Fruit fly (Drosophila melanogaster) whole organism, wandering third instar larva: Measurements from ENCODE around the gene Kmn1.

Experiments
- Abd-B ChIP-seq: fragments of >200 bp; optimal IDR thresholded peaks from 2 replicates; lab custom pipeline; 2017; ENCODE audit warnings: missing biosample characterization, missing genetic modification characterization
- CG32264 ChIP-seq: fragments of 200-800 bp; sonication (Bioruptor generic); optimal IDR thresholded peaks from 2 replicates; lab custom pipeline; 2016; ENCODE audit warnings: missing biosample characterization, missing genetic modification characterization
- CG9705 ChIP-seq: fragments of 200-800 bp; sonication (Bioruptor generic); optimal IDR thresholded peaks from 2 replicates; lab custom pipeline; 2018; ENCODE audit warnings: missing biosample characterization, mild to moderate bottlenecking, missing genetic modification characterization
- CrebA ChIP-seq: fragments of 200-800 bp; sonication (Bioruptor generic); optimal IDR thresholded peaks from 2 replicates; lab custom pipeline; 2016; ENCODE audit warnings: missing biosample characterization, mild to moderate bottlenecking, missing genetic modification characterization, borderline replicate concordance
- Dfd ChIP-seq: fragments of >200 bp; optimal IDR thresholded peaks from 2 replicates; lab custom pipeline; 2017; ENCODE audit warnings: missing biosample characterization, missing genetic modification characterization
- Dif ChIP-seq: fragments of 200-275, 200-300 bp; sonication (Bioruptor generic); optimal IDR thresholded peaks from 2 replicates; lab custom pipeline; 2018; ENCODE audit warnings: missing biosample characterization, missing genetic modification characterization; ENCODE audit not compliant: partially characterized antibody
- GATAd ChIP-seq: sonication (Bioruptor generic); optimal IDR thresholded peaks from 2 replicates; lab custom pipeline; 2016; ENCODE audit warnings: missing biosample characterization, missing genetic modification characterization
- HLH106 ChIP-seq: fragments of 200-800 bp; optimal IDR thresholded peaks from 3 replicates; lab custom pipeline; 2019; ENCODE audit warnings: missing biosample characterization, mild to moderate bottlenecking, missing genetic modification characterization, moderate library complexity
- Hnf4 ChIP-seq: fragments of 200-800 bp; sonication (Bioruptor generic); optimal IDR thresholded peaks from 2 replicates; lab custom pipeline; 2016; ENCODE audit warnings: missing biosample characterization, mild to moderate bottlenecking, missing genetic modification characterization
- Hr78 ChIP-seq: fragments of >200 bp; optimal IDR thresholded peaks from 2 replicates; lab custom pipeline; 2017; ENCODE audit warnings: missing biosample characterization, missing genetic modification characterization
- Hr83 ChIP-seq: fragments of 200-300 bp; sonication (Bioruptor generic); optimal IDR thresholded peaks from 2 replicates; lab custom pipeline; 2016; ENCODE audit warnings: missing biosample characterization, mild to moderate bottlenecking, missing genetic modification characterization, moderate library complexity; ENCODE audit not compliant: poor library complexity, severe bottlenecking
- Jra ChIP-seq: sonication (Bioruptor generic); optimal IDR thresholded peaks from 2 replicates; lab custom pipeline; 2016; ENCODE audit warnings: missing biosample characterization, missing genetic modification characterization
- Mio ChIP-seq: sonication (Bioruptor generic); optimal IDR thresholded peaks from 2 replicates; lab custom pipeline; 2016; ENCODE audit warnings: missing biosample characterization, missing genetic modification characterization
- Myc ChIP-seq: fragments of >200 bp; optimal IDR thresholded peaks from 2 replicates; lab custom pipeline; 2017
- N ChIP-seq: fragments of >200 bp; optimal IDR thresholded peaks from 2 replicates; lab custom pipeline; 2018; ENCODE audit warnings: missing biosample characterization, missing external identifiers, missing genetic modification characterization
- OdsH ChIP-seq: fragments of 200-800 bp; sonication (Bioruptor generic); optimal IDR thresholded peaks from 2 replicates; lab custom pipeline; 2016; ENCODE audit warnings: missing biosample characterization, mild to moderate bottlenecking, missing genetic modification characterization
- Rel ChIP-seq, 2 experiments: fragments of 200-800 bp; sonication (Bioruptor generic) in 1 of 2; optimal IDR thresholded peaks; 2 replicates in 1 of 2; 3 replicates in 1 of 2; lab custom pipeline; 2016 to 2019; ENCODE audit warnings: mild to moderate bottlenecking in 2 of 2, missing biosample characterization in 2 of 2, missing genetic modification characterization in 2 of 2, moderate library complexity in 1 of 2
- Sp1 ChIP-seq: fragments of 200-800 bp; sonication (Bioruptor generic); optimal IDR thresholded peaks from 3 replicates; lab custom pipeline; 2019; ENCODE audit warnings: missing biosample characterization, mild to moderate bottlenecking, missing genetic modification characterization, moderate library complexity
- Vsx2 ChIP-seq: fragments of 200-300, 225-300 bp; sonication (Bioruptor generic); optimal IDR thresholded peaks from 2 replicates; lab custom pipeline; 2018; ENCODE audit warnings: missing biosample characterization, missing genetic modification characterization; ENCODE audit not compliant: partially characterized antibody
- br ChIP-seq: fragments of 200-800 bp; sonication (Bioruptor generic); optimal IDR thresholded peaks from 2 replicates; lab custom pipeline; 2016; ENCODE audit warnings: missing biosample characterization, missing genetic modification characterization
- brk ChIP-seq: fragments of 200-800 bp; sonication (Bioruptor generic); optimal IDR thresholded peaks from 2 replicates; lab custom pipeline; 2016; ENCODE audit warnings: missing biosample characterization, mild to moderate bottlenecking, missing genetic modification characterization
- dl ChIP-seq, 2 experiments: fragments of 175-275, 200-275 bp in 1 of 2; fragments of 200-275 bp in 1 of 2; sonication (Bioruptor generic); optimal IDR thresholded peaks; lab custom pipeline; 2018; ENCODE audit warnings: mild to moderate bottlenecking in 2 of 2, missing biosample characterization in 2 of 2, missing genetic modification characterization in 2 of 2, moderate library complexity in 2 of 2; ENCODE audit not compliant: partially characterized antibody in 2 of 2, insufficient read depth in 1 of 2
- dmrt93B ChIP-seq: fragments of 200-800 bp; sonication (Bioruptor generic); optimal IDR thresholded peaks from 2 replicates; lab custom pipeline; 2018; ENCODE audit warnings: missing biosample characterization, mild to moderate bottlenecking, missing genetic modification characterization
- dsf ChIP-seq: sonication (Bioruptor generic); optimal IDR thresholded peaks from 2 replicates; lab custom pipeline; 2016; ENCODE audit warnings: missing biosample characterization, missing genetic modification characterization, borderline replicate concordance
- ey ChIP-seq: fragments of 200-800 bp; sonication (Bioruptor generic); optimal IDR thresholded peaks from 2 replicates; lab custom pipeline; 2016; ENCODE audit warnings: missing biosample characterization, missing genetic modification characterization
- foxo ChIP-seq, 2 experiments: fragments of 200-800 bp; sonication (Bioruptor generic); optimal IDR thresholded peaks; 2 replicates in 1 of 2; 3 replicates in 1 of 2; lab custom pipeline; 2016 to 2017; ENCODE audit warnings: missing biosample characterization in 2 of 2, missing genetic modification characterization in 2 of 2
- fru ChIP-seq: fragments of 200-800 bp; sonication (Bioruptor generic); optimal IDR thresholded peaks from 3 replicates; lab custom pipeline; 2016; ENCODE audit warnings: missing biosample characterization, mild to moderate bottlenecking, missing genetic modification characterization
- h ChIP-seq: fragments of 200-800 bp; sonication (Bioruptor generic); optimal IDR thresholded peaks from 3 replicates; lab custom pipeline; 2016; ENCODE audit warnings: missing biosample characterization, mild to moderate bottlenecking, missing genetic modification characterization
- jim ChIP-seq: fragments of 175-275, 200-325 bp; sonication (Bioruptor generic); optimal IDR thresholded peaks from 2 replicates; lab custom pipeline; 2016; ENCODE audit warnings: missing biosample characterization, mild to moderate bottlenecking, missing genetic modification characterization
- lola ChIP-seq: fragments of >200 bp; optimal IDR thresholded peaks from 2 replicates; lab custom pipeline; 2017; ENCODE audit warnings: missing biosample characterization, missing genetic modification characterization
- pan ChIP-seq: fragments of >200 bp; optimal IDR thresholded peaks from 2 replicates; lab custom pipeline; 2017
- psq ChIP-seq: fragments of 200-800 bp; sonication (Bioruptor generic); optimal IDR thresholded peaks from 3 replicates; lab custom pipeline; 2017; ENCODE audit warnings: missing biosample characterization, mild to moderate bottlenecking, missing genetic modification characterization, moderate library complexity
- rgr ChIP-seq: fragments of 200-800 bp; sonication (Bioruptor generic); optimal IDR thresholded peaks from 3 replicates; lab custom pipeline; 2016; ENCODE audit warnings: missing biosample characterization, mild to moderate bottlenecking, missing genetic modification characterization
- sage ChIP-seq: fragments of 200-800 bp; sonication (Bioruptor generic); optimal IDR thresholded peaks from 2 replicates; lab custom pipeline; 2016; ENCODE audit warnings: missing biosample characterization, mild to moderate bottlenecking, missing genetic modification characterization
- sv ChIP-seq: fragments of 200-800 bp; sonication (Bioruptor generic); optimal IDR thresholded peaks from 3 replicates; lab custom pipeline; 2016; ENCODE audit warnings: missing biosample characterization, missing genetic modification characterization
- tai ChIP-seq: sonication (Bioruptor generic); optimal IDR thresholded peaks from 2 replicates; lab custom pipeline; 2016; ENCODE audit warnings: missing biosample characterization, missing genetic modification characterization
- usp ChIP-seq: fragments of >200 bp; optimal IDR thresholded peaks from 2 replicates; lab custom pipeline; 2017; ENCODE audit warnings: missing biosample characterization, missing genetic modification characterization
- woc ChIP-seq: sonication (Bioruptor generic); optimal IDR thresholded peaks from 2 replicates; lab custom pipeline; 2016; ENCODE audit warnings: missing biosample characterization, mild to moderate bottlenecking, missing genetic modification characterization

Gene Kmn1

DNA sequence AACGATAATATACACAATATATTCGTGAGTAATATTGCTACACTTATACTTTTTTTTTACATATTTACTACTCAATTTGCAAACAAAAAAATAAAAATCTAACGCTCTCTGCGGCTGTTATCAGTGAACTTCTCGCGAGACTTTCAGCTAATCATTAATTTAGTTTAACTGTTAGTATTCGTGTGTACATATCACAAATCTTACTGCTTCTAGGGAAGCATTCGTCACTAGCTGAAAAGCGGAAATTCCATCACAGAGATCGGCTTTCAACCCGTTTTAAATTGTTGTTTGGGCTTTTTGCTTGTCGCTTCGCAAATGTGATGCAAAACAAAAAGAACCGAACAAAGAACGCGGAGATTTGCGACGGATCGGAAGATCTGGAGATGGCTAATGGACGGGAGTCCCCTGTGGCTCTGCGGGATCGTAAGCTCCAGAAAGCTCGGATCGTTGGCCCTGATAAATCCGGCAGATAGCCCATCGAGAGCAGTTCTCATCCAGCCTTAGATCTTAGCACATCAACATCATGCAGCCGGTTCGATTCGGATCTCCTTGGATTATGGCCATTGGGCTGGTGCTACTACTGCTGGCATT, 10.7 kb downstream of the Kmn1 start, which contains the start of gene PGRP-SA:
Gene PGRP-SA, plus strand, starts transcription at position 194 of the 591 bp plus-strand sequence.
- no peak for TF ChIP-seq Rel (GFP tag; optimal IDR thresholded peaks at IDR 0.05; lab: Kevin White, UChicago)
- TF ChIP-seq Rel (tag; optimal IDR thresholded peaks at IDR 0.05; lab: Kevin White, UChicago), result peak; percentile 98
- no peak for TF ChIP-seq psq (GFP tag; lab: Kevin White, UChicago)

- TF ChIP-seq dl (GFP tag; optimal IDR thresholded peaks at IDR 0.05; lab: Kevin White, UChicago; ENCODE audit: insufficient read depth in 1 of 2, partially characterized antibody in 2 of 2), result no peak
- no peak for TF ChIP-seq Hr78 (GFP tag; lab: Kevin White, UChicago)
- no peak for TF ChIP-seq Dif
- no peak for TF ChIP-seq woc (GFP tag; lab: Kevin White, UChicago)
- no peak for TF ChIP-seq Abd-B (GFP tag; lab: Kevin White, UChicago)
- TF ChIP-seq foxo (GFP tag; optimal IDR thresholded peaks at IDR 0.05; lab: Kevin White, UChicago), result peak in 1 of 2 experiments; percentile 85
- TF ChIP-seq usp (GFP tag; lab: Kevin White, UChicago), result no peak
- no peak for TF ChIP-seq dsf (GFP tag; lab: Kevin White, UChicago)
- peak; percentile 45 for TF ChIP-seq CG9705 (GFP tag; lab: Kevin White, UChicago)
- peak; percentile 85 for TF ChIP-seq HLH106 (tag; lab: Kevin White, UChicago)
- TF ChIP-seq CrebA, result no peak
- no peak for TF ChIP-seq Dfd
- TF ChIP-seq brk (GFP tag; lab: Kevin White, UChicago), result no peak
- TF ChIP-seq dmrt93B (GFP tag; lab: Kevin White, UChicago), result peak; percentile 61
- no peak for TF ChIP-seq Mio
- TF ChIP-seq ey (GFP tag; lab: Kevin White, UChicago), result peak; percentile 63
- no peak for TF ChIP-seq jim (GFP tag; lab: Kevin White, UChicago)
- peak; percentile 79 for TF ChIP-seq psq (GFP tag; lab: Kevin White, UChicago)
- TF ChIP-seq sv (GFP tag; lab: Kevin White, UChicago), result peak; percentile 54
- no peak for TF ChIP-seq Rel (GFP tag; optimal IDR thresholded peaks at IDR 0.05; lab: Kevin White, UChicago)
- TF ChIP-seq Rel (tag; optimal IDR thresholded peaks at IDR 0.05; lab: Kevin White, UChicago), result no peak
- no peak for TF ChIP-seq CG32264 (GFP tag; lab: Kevin White, UChicago)
- TF ChIP-seq h, result peak; percentile 78
- no peak for TF ChIP-seq Myc (lab: Kevin White, UChicago)
- TF ChIP-seq Hnf4, result no peak
- TF ChIP-seq GATAd (GFP tag; lab: Kevin White, UChicago), result no peak
- TF ChIP-seq br (GFP tag; lab: Kevin White, UChicago), result peak; percentile 53
- TF ChIP-seq OdsH (GFP tag; lab: Kevin White, UChicago), result peak; percentile 81
- no peak for TF ChIP-seq N (GFP tag; lab: Kevin White, UChicago)
- TF ChIP-seq Hr83, result no peak
- peak; percentile 72 for TF ChIP-seq fru (GFP tag; lab: Kevin White, UChicago)
- TF ChIP-seq rgr (GFP tag; lab: Kevin White, UChicago), result peak; percentile 84
- TF ChIP-seq Jra, result no peak
- TF ChIP-seq lola (GFP tag; lab: Kevin White, UChicago), result no peak
- no peak for TF ChIP-seq pan (lab: Kevin White, UChicago)
- no peak for TF ChIP-seq sage (GFP tag; lab: Kevin White, UChicago)
- no peak for TF ChIP-seq tai (GFP tag; lab: Kevin White, UChicago)
- TF ChIP-seq Vsx2 (GFP tag; lab: Kevin White, UChicago), result no peak
- peak; percentile 89 for TF ChIP-seq Sp1 (GFP tag; lab: Kevin White, UChicago)
Observed at dm6 chrX:11559728-11560724, 12.2 kb downstream of the Kmn1 start.
